Fruit fly (Drosophila melanogaster) whole organism, embryonic: ENCODE data around the gene Hmbs.
A peak's percentile ranks its signal among the peaks of the same experiment; 100 is the strongest.

Source experiments
- ATbp ChIP-seq: fragments of 200-800 bp; sonication (Bioruptor generic); optimal IDR thresholded peaks from 2 replicates; lab custom pipeline; 2017; ENCODE audit warnings: missing biosample characterization, mild to moderate bottlenecking, missing genetic modification characterization, missing genetic modification reagents
- Awh ChIP-seq: fragments of 200-800 bp; sonication (Bioruptor generic); IDR thresholded peaks from 2 replicates; pipeline ENCODE4, ENCODE4 v1.3.6; 2022; ENCODE audit warnings: missing biosample characterization, missing genetic modification characterization
- C15 ChIP-seq: fragments of 200-800 bp; sonication (Bioruptor generic); IDR thresholded peaks from 3 replicates; pipeline ENCODE4 v1.3.6; 2022; ENCODE audit warnings: missing biosample characterization, missing genetic modification characterization
- CG1024 ChIP-seq: fragments of 200-800 bp; sonication (Bioruptor generic); IDR thresholded peaks from 2 replicates; pipeline ENCODE4 v1.3.6; 2022; ENCODE audit warnings: missing biosample characterization, missing genetic modification characterization
- CG11695 ChIP-seq: fragments of 200-800 bp; sonication (Bioruptor generic); IDR thresholded peaks from 3 replicates; pipeline ENCODE4 v1.3.6; 2022; ENCODE audit warnings: missing biosample characterization, missing genetic modification characterization
- CG11696 ChIP-seq: fragments of 200-800 bp; sonication (Bioruptor generic); IDR thresholded peaks from 2 replicates; pipeline ENCODE4 v1.3.6; 2022; ENCODE audit warnings: missing biosample characterization, missing genetic modification characterization
- CG12659 ChIP-seq: fragments of 200-800 bp; sonication (Bioruptor generic); optimal IDR thresholded peaks from 3 replicates; lab custom pipeline; 2017; ENCODE audit warnings: mild to moderate bottlenecking, missing biosample characterization, missing genetic modification reagents, missing genetic modification characterization
- CG13775 ChIP-seq: fragments of 200-800 bp; sonication (Bioruptor generic); optimal IDR thresholded peaks from 3 replicates; lab custom pipeline; 2017; ENCODE audit warnings: missing biosample characterization, mild to moderate bottlenecking, missing genetic modification characterization
- CG16815 ChIP-seq: fragments of 200-800 bp; sonication (Bioruptor generic); optimal IDR thresholded peaks from 3 replicates; lab custom pipeline; 2017; ENCODE audit warnings: missing biosample characterization, mild to moderate bottlenecking, missing genetic modification characterization
- CG1832 ChIP-seq: fragments of 200-800 bp; sonication (Bioruptor generic); optimal IDR thresholded peaks from 2 replicates; lab custom pipeline; 2017; ENCODE audit warnings: missing biosample characterization, mild to moderate bottlenecking, missing genetic modification characterization, inconsistent platforms
- CG18619 ChIP-seq: fragments of 200-800 bp; sonication (Bioruptor generic); optimal IDR thresholded peaks from 3 replicates; lab custom pipeline; 2017; ENCODE audit warnings: missing biosample characterization, mild to moderate bottlenecking, missing genetic modification characterization
- CG31388 ChIP-seq: fragments of 200-800 bp; sonication (Bioruptor generic); optimal IDR thresholded peaks from 2 replicates; lab custom pipeline; 2016; ENCODE audit warnings: missing biosample characterization, missing genetic modification characterization
- CG3281 ChIP-seq: fragments of 200-800 bp; sonication (Bioruptor generic); optimal IDR thresholded peaks from 3 replicates; lab custom pipeline; 2017; ENCODE audit warnings: missing biosample characterization, mild to moderate bottlenecking, missing genetic modification characterization
- CG3847 ChIP-seq: fragments of 200-800 bp; sonication (Bioruptor generic); IDR thresholded peaks from 2 replicates; pipeline ENCODE4 v1.3.6; 2022; ENCODE audit warnings: missing biosample characterization, missing genetic modification characterization
- CG4820 ChIP-seq: fragments of 200-800 bp; sonication (Bioruptor generic); optimal IDR thresholded peaks from 3 replicates; lab custom pipeline; 2016; ENCODE audit warnings: missing biosample characterization, missing genetic modification characterization
- CG5180 ChIP-seq: fragments of 200-800 bp; sonication (Bioruptor generic); optimal IDR thresholded peaks from 3 replicates; lab custom pipeline; 2017; ENCODE audit warnings: missing biosample characterization, missing genetic modification characterization, mild to moderate bottlenecking, moderate library complexity, missing genetic modification reagents
- D ChIP-seq, 2 experiments: fragments of 200-800 bp in 1 of 2; fragments of >200 bp in 1 of 2; sonication (Bioruptor generic) in 1 of 2; optimal IDR thresholded peaks; 2 replicates in 1 of 2; 3 replicates in 1 of 2; lab custom pipeline; 2017; ENCODE audit warnings: mild to moderate bottlenecking in 1 of 2, missing biosample characterization in 1 of 2, missing genetic modification characterization in 1 of 2, missing genetic modification reagents in 1 of 2
- E2f1 ChIP-seq: fragments of 200-800 bp; sonication (Bioruptor generic); IDR thresholded peaks from 2 replicates; pipeline ENCODE4 v1.3.6; 2022; ENCODE audit warnings: missing biosample characterization, missing genetic modification characterization
- Ets65A ChIP-seq: fragments of 200-800 bp; sonication (Bioruptor generic); peaks from one replicate; lab custom pipeline; 2016; ENCODE audit warnings: missing biosample characterization, missing genetic modification characterization
- HmgZ ChIP-seq: fragments of 200-800 bp; sonication (Bioruptor generic); optimal IDR thresholded peaks from 2 replicates; lab custom pipeline; 2018; ENCODE audit warnings: missing biosample characterization, mild to moderate bottlenecking, missing genetic modification characterization
- Lhr ChIP-seq: fragments of 200-800 bp; sonication (Bioruptor generic); optimal IDR thresholded peaks from 3 replicates; lab custom pipeline; 2017; ENCODE audit warnings: mild to moderate bottlenecking, missing biosample characterization, missing genetic modification reagents, missing genetic modification characterization
- Med ChIP-seq: fragments of 200-800 bp; sonication (Bioruptor generic); peaks from one replicate; lab custom pipeline; 2016; ENCODE audit warnings: missing biosample characterization, missing genetic modification characterization, mild to moderate bottlenecking, inconsistent platforms, moderate library complexity
- NC2β ChIP-seq: fragments of 200-800 bp; sonication (Bioruptor generic); optimal IDR thresholded peaks from 2 replicates; lab custom pipeline; 2016; ENCODE audit warnings: missing biosample characterization, missing genetic modification characterization
- NfI ChIP-seq: fragments of 200-800 bp; sonication (Bioruptor generic); optimal IDR thresholded peaks from 3 replicates; lab custom pipeline; 2018; ENCODE audit warnings: missing biosample characterization, mild to moderate bottlenecking, missing genetic modification characterization, moderate library complexity
- Opbp ChIP-seq: fragments of 200-800 bp; sonication (Bioruptor generic); IDR thresholded peaks from 3 replicates; pipeline ENCODE4 v1.3.6; 2022; ENCODE audit warnings: missing biosample characterization, missing genetic modification characterization; ENCODE audit not compliant: partially characterized antibody
- Rfx ChIP-seq: fragments of 200-800 bp; sonication (Bioruptor generic); IDR thresholded peaks from 2 replicates; pipeline ENCODE4 v1.3.6; 2022; ENCODE audit warnings: missing biosample characterization, missing genetic modification characterization
- Sox102F ChIP-seq: fragments of 200-800 bp; sonication (Bioruptor generic); optimal IDR thresholded peaks from 2 replicates; lab custom pipeline; 2018; ENCODE audit warnings: missing biosample characterization, mild to moderate bottlenecking, missing genetic modification characterization, moderate library complexity
- Spps ChIP-seq: fragments of 200-800 bp; sonication (Bioruptor generic); optimal IDR thresholded peaks from 2 replicates; lab custom pipeline; 2018; ENCODE audit warnings: missing biosample characterization, mild to moderate bottlenecking, missing genetic modification characterization
- ap ChIP-seq: fragments of 200-800 bp; sonication (Bioruptor generic); IDR thresholded peaks from 2 replicates; pipeline ENCODE4 v1.3.6; 2022; ENCODE audit warnings: missing biosample characterization, missing genetic modification characterization
- bab2 ChIP-seq: fragments of 200-800 bp; sonication (Bioruptor generic); optimal IDR thresholded peaks from 2 replicates; lab custom pipeline; 2016; ENCODE audit warnings: missing biosample characterization, missing genetic modification characterization
- bcd ChIP-seq: fragments of 200-800 bp; sonication (Bioruptor generic); optimal IDR thresholded peaks from 2 replicates; lab custom pipeline; 2017; ENCODE audit warnings: missing biosample characterization, mild to moderate bottlenecking, missing genetic modification characterization
- croc ChIP-seq: fragments of 200-800 bp; sonication (Bioruptor generic); conservative IDR thresholded peaks from 3 replicates; pipeline ENCODE4 v1.3.6; 2022; ENCODE audit warnings: missing biosample characterization, missing genetic modification characterization
- dimm ChIP-seq: fragments of 200-800 bp; sonication (Bioruptor generic); IDR thresholded peaks from 2 replicates; pipeline ENCODE4 v1.3.6; 2022; ENCODE audit warnings: missing biosample characterization, missing genetic modification characterization
- dpn ChIP-seq, 2 experiments: fragments of 200-800 bp; sonication (Bioruptor generic); optimal IDR thresholded peaks; 3 replicates each; lab custom pipeline; 2016; ENCODE audit warnings: missing biosample characterization in 2 of 2, missing genetic modification characterization in 2 of 2
- h ChIP-seq: fragments of >200 bp; optimal IDR thresholded peaks from 2 replicates; lab custom pipeline; 2017
- jigr1 ChIP-seq: fragments of 200-800 bp; sonication (Bioruptor generic); IDR thresholded peaks from 3 replicates; pipeline ENCODE4 v1.3.6; 2022; ENCODE audit warnings: missing biosample characterization, missing genetic modification characterization
- jumu ChIP-seq: fragments of 200-800 bp; sonication (Bioruptor generic); optimal IDR thresholded peaks from 3 replicates; lab custom pipeline; 2016; ENCODE audit warnings: missing biosample characterization, missing genetic modification characterization
- lov ChIP-seq, 2 experiments: fragments of 200-800 bp in 1 of 2; fragments of >200 bp in 1 of 2; sonication (Bioruptor generic) in 1 of 2; IDR thresholded peaks in 1 of 2; optimal IDR thresholded peaks in 1 of 2; 2 replicates in 1 of 2; 3 replicates in 1 of 2; pipeline versions ENCODE4 v1.3.6 to Lab custom; 2017 to 2022; ENCODE audit warnings: missing biosample characterization in 1 of 2, missing genetic modification characterization in 1 of 2
- luna ChIP-seq: fragments of 200-800 bp; sonication (Bioruptor generic); optimal IDR thresholded peaks from 2 replicates; lab custom pipeline; 2016; ENCODE audit warnings: missing biosample characterization, missing genetic modification characterization
- otp ChIP-seq: fragments of 200-800 bp; sonication (Bioruptor generic); IDR thresholded peaks from 3 replicates; pipeline ENCODE4, ENCODE4 v1.3.6; 2022; ENCODE audit warnings: missing biosample characterization, missing genetic modification characterization
- scrt ChIP-seq: fragments of 200-800 bp; sonication (Bioruptor generic); optimal IDR thresholded peaks from 2 replicates; lab custom pipeline; 2018; ENCODE audit warnings: missing biosample characterization, mild to moderate bottlenecking, missing genetic modification characterization, moderate library complexity
- sens ChIP-seq: fragments of 200-800 bp; sonication (Bioruptor generic); peaks from one replicate; lab custom pipeline; 2016; ENCODE audit warnings: missing biosample characterization, missing genetic modification characterization
- seq ChIP-seq: fragments of 200-800 bp; sonication (Bioruptor generic); IDR thresholded peaks from 2 replicates; pipeline ENCODE4 v1.3.6; 2022; ENCODE audit warnings: missing biosample characterization, missing genetic modification characterization
- tio ChIP-seq: fragments of 200-800 bp; sonication (Bioruptor generic); optimal IDR thresholded peaks from 2 replicates; lab custom pipeline; 2017; ENCODE audit warnings: missing biosample characterization, missing genetic modification characterization, inconsistent platforms
- ttk ChIP-seq: fragments of 200-800 bp; sonication (Bioruptor generic); IDR thresholded peaks from 2 replicates; pipeline ENCODE4 v2.1.2; 2022; ENCODE audit warnings: missing biosample characterization, missing genetic modification characterization
- vnd ChIP-seq: fragments of 200-800 bp; sonication (Bioruptor generic); IDR thresholded peaks from 3 replicates; pipeline ENCODE4 v1.3.6; 2022; ENCODE audit warnings: missing biosample characterization, missing genetic modification characterization; ENCODE audit not compliant: partially characterized antibody
- wor ChIP-seq: fragments of 200-800 bp; sonication (Bioruptor generic); IDR thresholded peaks from 2 replicates; pipeline ENCODE4 v1.3.6; 2022; ENCODE audit warnings: missing biosample characterization, missing genetic modification characterization
- yki ChIP-seq: fragments of >200 bp; optimal IDR thresholded peaks from 3 replicates; lab custom pipeline; 2018

Hmbs gene

DNA sequence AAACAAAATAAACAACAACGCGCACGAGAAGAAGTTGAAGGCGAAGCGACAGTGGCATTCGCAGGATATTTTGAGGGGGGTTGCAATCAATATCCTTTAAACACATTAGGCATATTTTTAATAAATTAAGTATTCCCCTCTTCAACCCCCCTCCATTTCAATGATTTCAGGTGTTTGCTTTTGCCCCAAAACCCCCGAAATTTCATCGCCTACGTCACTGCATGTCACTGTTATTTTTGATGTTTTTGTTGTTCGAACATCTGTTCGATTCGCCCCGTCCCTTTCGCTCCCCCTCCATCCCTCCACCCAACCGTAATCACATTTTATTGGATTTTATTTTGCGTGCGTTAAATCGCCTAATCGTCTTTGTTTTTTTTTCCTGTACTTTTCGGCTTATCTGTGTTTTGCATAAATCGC, 33.5 kb downstream of the Hmbs start (continued):
- no peak for TF ChIP-seq dimm (GFP tag; lab: Robert Waterston, UW)
- TF ChIP-seq ATbp = peak; percentile 60
- peak; percentile 91 for TF ChIP-seq Rfx (GFP tag; lab: Robert Waterston, UW)
- peak; percentile 89 for TF ChIP-seq bab2 (GFP tag; lab: Kevin White, UChicago)
- peak; percentile 73 for TF ChIP-seq Sox102F (GFP tag; lab: Kevin White, UChicago)
- TF ChIP-seq NfI = peak; percentile 56
- TF ChIP-seq lov (optimal IDR thresholded peaks at IDR 0.05; lab: Kevin White, UChicago) = no peak
- TF ChIP-seq lov (GFP tag; IDR thresholded peaks at IDR 0.05; lab: Robert Waterston, UW) = peak; percentile 91

DNA sequence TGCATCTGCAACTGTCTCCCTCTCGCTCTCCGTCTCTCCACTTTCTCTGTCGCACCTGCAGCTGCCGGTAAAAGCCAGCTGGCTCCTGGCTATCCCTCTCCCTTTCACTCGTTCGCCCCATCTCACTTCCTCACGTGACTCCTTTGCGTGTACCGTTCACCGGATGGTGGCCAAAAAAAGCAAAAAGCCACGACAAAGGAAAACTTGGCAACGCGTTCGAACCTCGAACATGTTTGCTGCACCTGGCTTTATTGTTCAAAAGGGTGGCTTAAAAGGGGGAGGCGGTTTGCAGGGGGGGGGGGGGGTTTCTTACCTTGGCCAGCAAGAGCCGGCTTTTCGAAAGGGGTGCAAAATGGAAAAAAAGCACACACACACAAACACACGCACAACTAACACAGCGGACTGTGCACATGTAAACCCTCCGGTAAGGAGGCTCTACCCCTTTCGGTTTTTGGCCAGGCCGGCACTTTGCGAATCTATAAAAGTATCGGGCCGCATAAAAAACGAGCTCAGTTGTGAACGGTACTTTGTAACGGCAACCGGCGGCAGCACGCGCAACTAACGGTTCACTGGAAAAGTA, 35.5 kb downstream of the Hmbs start, which contains the start of gene ru:
Gene ru, plus strand, starts transcription at position 530 of the 580 bp plus-strand sequence.
- TF ChIP-seq Med (GFP tag; lab: Kevin White, UChicago) (peak; percentile 22), jigr1 (GFP tag; lab: Robert Waterston, UW) (no peak), CG1832 (peak; percentile 49), CG5180 (peak; percentile 94), Opbp (GFP tag; lab: Robert Waterston, UW) (peak; percentile 7; the same call in 1 of the 3 replicates), seq (GFP tag; lab: Robert Waterston, UW) (no peak), Ets65A (GFP tag; lab: Kevin White, UChicago) (peak; percentile 45)

DNA sequence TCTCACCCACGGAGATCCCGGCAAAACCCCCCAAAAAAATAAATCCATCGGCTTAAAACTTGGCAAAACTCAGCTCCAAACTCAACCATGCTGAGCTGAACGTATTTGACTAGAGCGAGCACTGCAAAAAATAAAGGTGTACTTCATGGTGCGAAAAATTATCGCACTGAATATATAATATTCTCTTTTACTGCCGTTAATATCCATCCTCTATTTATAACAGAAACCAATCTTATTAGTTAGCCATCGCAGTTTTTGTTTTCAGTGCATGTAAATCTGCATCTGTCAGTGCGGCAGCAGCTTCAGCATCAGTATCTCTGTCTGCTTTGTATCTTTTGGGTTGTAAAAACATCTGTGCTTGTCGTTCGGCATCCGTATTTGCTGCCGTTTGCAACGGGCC, 36.2 kb downstream of the Hmbs start:
- TF ChIP-seq CG11696 (GFP tag; lab: Robert Waterston, UW) (no peak), dpn (GFP tag; optimal IDR thresholded peaks at IDR 0.05; lab: Kevin White, UChicago) (peak in 1 of 2 experiments; percentile 44), D (optimal IDR thresholded peaks at IDR 0.05; lab: Kevin White, UChicago) (no peak), D (GFP tag; optimal IDR thresholded peaks at IDR 0.05; lab: Kevin White, UChicago) (no peak), jumu (no peak), tio (GFP tag; lab: Kevin White, UChicago) (no peak), Spps (no peak), NC2β (GFP tag; lab: Kevin White, UChicago) (no peak), Lhr (GFP tag; lab: Kevin White, UChicago) (no peak), croc (no peak), CG11695 (GFP tag; lab: Robert Waterston, UW) (peak; percentile 13; the same call in 1 of the 3 replicates), CG1024 (GFP tag; lab: Robert Waterston, UW) (peak; percentile 30; the same call in 1 of the 2 replicates), wor (GFP tag; lab: Robert Waterston, UW) (no peak), CG16815 (peak; percentile 2), E2f1 (GFP tag; lab: Robert Waterston, UW) (no peak), CG4820 (GFP tag; lab: Kevin White, UChicago) (peak; percentile 26), sens (GFP tag; lab: Kevin White, UChicago) (peak; percentile 43), CG13775 (no peak), C15 (no peak), yki (lab: Kevin White, UChicago) (no peak), CG18619 (GFP tag; lab: Kevin White, UChicago) (no peak), CG12659 (GFP tag; lab: Kevin White, UChicago) (no peak), ap (GFP tag; lab: Robert Waterston, UW) (peak; percentile 29; the same call in 1 of the 2 replicates), vnd (GFP tag; lab: Robert Waterston, UW) (no peak), CG3847 (GFP tag; lab: Robert Waterston, UW) (no peak), HmgZ (tag; lab: Kevin White, UChicago) (no peak), CG3281 (GFP tag; lab: Kevin White, UChicago) (no peak), CG31388 (GFP tag; lab: Kevin White, UChicago) (no peak), otp (GFP tag; lab: Robert Waterston, UW) (0 out of 3 replicates have a peak, but pooled peaks have one; percentile 46), h (lab: Kevin White, UChicago) (no peak), Awh (GFP tag; lab: Robert Waterston, UW) (no peak), scrt (no peak), luna (GFP tag; lab: Kevin White, UChicago) (no peak), jigr1 (GFP tag; lab: Robert Waterston, UW) (no peak), ttk (GFP tag; lab: Robert Waterston, UW) (no peak), bcd (GFP tag; lab: Kevin White, UChicago) (no peak)
